Fruit fly (Drosophila melanogaster): ENCODE results near the gene CG12730.

Gene CG12730

dm6 chrX:5563929-5564328 is 47.5 kb downstream of the CG12730 start:
- no peak for TF ChIP-seq jim (GFP tag; optimal IDR thresholded peaks at IDR 0.05)
- TF ChIP-seq h (GFP tag; optimal IDR thresholded peaks at IDR 0.05) = no peak
- TF ChIP-seq dmrt93B (GFP tag; optimal IDR thresholded peaks at IDR 0.05) = no peak
- no peak for TF ChIP-seq HLH106 (tag; optimal IDR thresholded peaks at IDR 0.05)
- TF ChIP-seq Dfd (GFP tag; optimal IDR thresholded peaks at IDR 0.05) = no peak
- no peak for TF ChIP-seq CG9705 (GFP tag; optimal IDR thresholded peaks at IDR 0.05)
- no peak for TF ChIP-seq psq (GFP tag; optimal IDR thresholded peaks at IDR 0.05)
- TF ChIP-seq Hr78 (GFP tag; optimal IDR thresholded peaks at IDR 0.05) = no peak
- no peak for TF ChIP-seq CrebA (GFP tag; optimal IDR thresholded peaks at IDR 0.05; ENCODE audit: borderline replicate concordance)
- TF ChIP-seq lola (GFP tag; optimal IDR thresholded peaks at IDR 0.05) = no peak
- TF ChIP-seq usp (GFP tag; optimal IDR thresholded peaks at IDR 0.05) = no peak
- TF ChIP-seq Vsx2 (GFP tag; optimal IDR thresholded peaks at IDR 0.05; ENCODE audit: partially characterized antibody) = no peak
- no peak for TF ChIP-seq fru (GFP tag; optimal IDR thresholded peaks at IDR 0.05)
- no peak for TF ChIP-seq woc (GFP tag; optimal IDR thresholded peaks at IDR 0.05)
- no peak for TF ChIP-seq N (GFP tag; optimal IDR thresholded peaks at IDR 0.05)

All from whole organism, wandering third instar larva.